Fruit fly (Drosophila melanogaster) whole organism, prepupa: Measurements from ENCODE around the gene MICU3.

Source experiments
- Ets21C ChIP-seq: fragments of 200-800 bp; sonication (Bioruptor generic); optimal IDR thresholded peaks from 3 replicates; lab custom pipeline; 2016; ENCODE audit warnings: missing biosample characterization, missing genetic modification characterization
- Gug ChIP-seq: fragments of 200-800 bp; sonication (Bioruptor generic); IDR thresholded peaks from 2 replicates; pipeline ENCODE4 v1.3.6; 2022; ENCODE audit warnings: missing biosample characterization, missing genetic modification characterization
- svp ChIP-seq: fragments of 200-800 bp; sonication (Bioruptor generic); peaks from one replicate; lab custom pipeline; 2016; ENCODE audit warnings: missing biosample characterization, missing genetic modification characterization

dm6 chr3R:19901742-19902141, 54.6 kb downstream of the MICU3 start:
- TF ChIP-seq svp (GFP tag; lab: Kevin White, UChicago), result peak; percentile 94
- no peak for TF ChIP-seq Gug (GFP tag; lab: Robert Waterston, UW)
- no peak for TF ChIP-seq Ets21C (GFP tag; lab: Kevin White, UChicago)
